Fruit fly (Drosophila melanogaster): ENCODE measurements around the gene GckIII.
A peak's percentile ranks its signal among the peaks of the same experiment; 100 is the strongest.

Gene GckIII

dm6 chr3R:17061736-17062371, 23.5 kb upstream of the GckIII start (continued):
- TF ChIP-seq CG32532 (GFP tag; IDR thresholded peaks at IDR 0.05) (no peak), CG15479 (GFP tag; optimal IDR thresholded peaks at IDR 0.05) (peak; percentile 23)

DNA sequence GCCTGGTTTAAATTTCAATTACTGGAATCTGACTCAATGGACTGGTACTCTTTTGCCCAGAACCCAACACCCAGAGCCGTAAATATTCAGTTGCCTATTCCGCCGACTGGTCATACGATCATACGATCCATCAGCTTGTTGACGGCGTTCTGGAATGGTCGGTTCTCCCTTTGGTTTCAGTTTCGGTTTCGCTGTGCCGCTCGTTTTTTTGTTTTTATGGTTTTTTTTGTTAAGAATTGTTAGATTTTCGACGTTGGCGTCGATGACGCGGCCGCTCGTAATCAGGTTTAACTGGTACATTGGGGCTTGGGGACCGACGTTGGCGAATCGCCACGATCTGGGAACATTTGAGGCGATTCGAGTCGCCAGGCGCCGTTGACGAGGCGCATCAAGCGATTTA, 22.6 kb upstream of the GckIII start:
- TF ChIP-seq Dek (tag; optimal IDR thresholded peaks at IDR 0.05), result no peak
- TF ChIP-seq Dbx (GFP tag; IDR thresholded peaks at IDR 0.05), result no peak
- no peak for TF ChIP-seq gcm2 (GFP tag; optimal IDR thresholded peaks at IDR 0.05)
- no peak for TF ChIP-seq Sox102F (GFP tag; optimal IDR thresholded peaks at IDR 0.05)
- no peak for TF ChIP-seq hkb (optimal IDR thresholded peaks at IDR 0.05)
- no peak for TF ChIP-seq hkb (GFP tag; IDR thresholded peaks at IDR 0.05)
- TF ChIP-seq Oaz (GFP tag; IDR thresholded peaks at IDR 0.05), result no peak
- no peak for TF ChIP-seq CG18619 (GFP tag; optimal IDR thresholded peaks at IDR 0.05)
- no peak for TF ChIP-seq CG10274 (GFP tag; optimal IDR thresholded peaks at IDR 0.05)
- no peak for TF ChIP-seq zen (tag; optimal IDR thresholded peaks at IDR 0.05)
- no peak for TF ChIP-seq z (GFP tag; IDR thresholded peaks at IDR 0.05)
- TF ChIP-seq CG2875 (GFP tag; optimal IDR thresholded peaks at IDR 0.05), result no peak
- no peak for TF ChIP-seq E2f1 (GFP tag; IDR thresholded peaks at IDR 0.05)
- no peak for TF ChIP-seq Usf (GFP tag; optimal IDR thresholded peaks at IDR 0.05)
- no peak for TF ChIP-seq Hsf (GFP tag; optimal IDR thresholded peaks at IDR 0.05)
- no peak for TF ChIP-seq CG7745 (tag; optimal IDR thresholded peaks at IDR 0.05)
- no peak for TF ChIP-seq disco-r (GFP tag; optimal IDR thresholded peaks at IDR 0.05)
- TF ChIP-seq rib (GFP tag; IDR thresholded peaks at IDR 0.05), result no peak
- TF ChIP-seq HLH3B (GFP tag; IDR thresholded peaks at IDR 0.05), result no peak
- TF ChIP-seq dm (GFP tag; optimal IDR thresholded peaks at IDR 0.05), result no peak
- TF ChIP-seq bcd (GFP tag; optimal IDR thresholded peaks at IDR 0.05), result no peak
- peak; percentile 36; the same call in 1 of the 2 replicates for TF ChIP-seq CG32532 (GFP tag; IDR thresholded peaks at IDR 0.05)
- TF ChIP-seq crp (GFP tag; optimal IDR thresholded peaks at IDR 0.05), result no peak
- TF ChIP-seq Dad (GFP tag; optimal IDR thresholded peaks at IDR 0.05), result no peak
- TF ChIP-seq D19B (GFP tag; optimal IDR thresholded peaks at IDR 0.05), result no peak
- no peak for TF ChIP-seq Scr (GFP tag; IDR thresholded peaks at IDR 0.05; ENCODE audit: partially characterized antibody)
- TF ChIP-seq CG1233 (GFP tag; optimal IDR thresholded peaks at IDR 0.05), result no peak
- no peak for TF ChIP-seq tll (GFP tag; optimal IDR thresholded peaks at IDR 0.05)
- TF ChIP-seq CG15479 (GFP tag; optimal IDR thresholded peaks at IDR 0.05), result no peak
- TF ChIP-seq Myb (GFP tag; optimal IDR thresholded peaks at IDR 0.05), result no peak
- TF ChIP-seq sisA (GFP tag; IDR thresholded peaks at IDR 0.05), result no peak
- no peak for TF ChIP-seq CG30403 (GFP tag; optimal IDR thresholded peaks at IDR 0.05)
- no peak for TF ChIP-seq Pdp1 (GFP tag; optimal IDR thresholded peaks at IDR 0.05)
- TF ChIP-seq CG34224 (GFP tag; IDR thresholded peaks at IDR 0.05; ENCODE audit: partially characterized antibody), result 0 out of 3 replicates have a peak, but pooled peaks have one; percentile 25
- TF ChIP-seq Deaf1 (tag; optimal IDR thresholded peaks at IDR 0.05), result peak; percentile 31
- TF ChIP-seq CG9932 (GFP tag; IDR thresholded peaks at IDR 0.05), result no peak
- no peak for TF ChIP-seq CG17361 (GFP tag; IDR thresholded peaks at IDR 0.05)
- TF ChIP-seq NC2β (GFP tag; optimal IDR thresholded peaks at IDR 0.05), result no peak
- TF ChIP-seq fru (optimal IDR thresholded peaks at IDR 0.05), result no peak
- TF ChIP-seq CG1603 (tag; optimal IDR thresholded peaks at IDR 0.05), result no peak
- TF ChIP-seq Bdp1 (GFP tag; optimal IDR thresholded peaks at IDR 0.05), result no peak
- no peak for TF ChIP-seq CG11093 (GFP tag; IDR thresholded peaks at IDR 0.05)
- no peak for TF ChIP-seq MESR4 (GFP tag; optimal IDR thresholded peaks at IDR 0.05)
- TF ChIP-seq dysf (GFP tag; IDR thresholded peaks at IDR 0.05), result no peak
- TF ChIP-seq Lhr (GFP tag; optimal IDR thresholded peaks at IDR 0.05), result no peak
- TF ChIP-seq sna (GFP tag; IDR thresholded peaks at IDR 0.05; ENCODE audit: partially characterized antibody), result no peak
- TF ChIP-seq CG3847 (GFP tag; IDR thresholded peaks at IDR 0.05), result no peak
- no peak for TF ChIP-seq CG2129 (GFP tag; IDR thresholded peaks at IDR 0.05; ENCODE audit: partially characterized antibody)
